Worm (Caenorhabditis elegans) whole organism, late embryonic: ENCODE results near the gene cest-19.

Experiments
- C08G9.2 ChIP-seq: sonication (generic microtip); optimal IDR thresholded peaks from 2 replicates; lab custom pipeline; 2016; ENCODE audit warnings: mild to moderate bottlenecking, missing genetic modification characterization, moderate library complexity, missing compliant biosample characterization
- F13H6.1 ChIP-seq: sonication (generic microtip); optimal IDR thresholded peaks from 2 replicates; lab custom pipeline; 2016; ENCODE audit warnings: missing genetic modification characterization, missing compliant biosample characterization
- ama-1 ChIP-seq: fragments of 150-350 bp; optimal IDR thresholded peaks from 2 replicates; lab custom pipeline; 2014
- ceh-14 ChIP-seq: sonication (generic microtip); optimal IDR thresholded peaks from 2 replicates; lab custom pipeline; 2016; ENCODE audit warnings: missing genotype, missing genetic modification characterization, missing compliant biosample characterization
- ceh-18 ChIP-seq: sonication (generic microtip); optimal IDR thresholded peaks from 2 replicates; lab custom pipeline; 2016; ENCODE audit warnings: missing genetic modification characterization, missing compliant biosample characterization
- ceh-2 ChIP-seq: sonication (generic microtip); optimal IDR thresholded peaks from 2 replicates; lab custom pipeline; 2016; ENCODE audit warnings: missing genotype, missing genetic modification characterization, missing compliant biosample characterization
- ceh-24 ChIP-seq: sonication (generic microtip); optimal IDR thresholded peaks from 2 replicates; lab custom pipeline; 2016; ENCODE audit warnings: mild to moderate bottlenecking, missing genetic modification characterization, missing compliant biosample characterization
- ceh-30 ChIP-seq: fragments of 150-350 bp; optimal IDR thresholded peaks from 2 replicates; lab custom pipeline; 2014; ENCODE audit warnings: missing biosample characterization, missing genetic modification characterization
- ceh-31 ChIP-seq: sonication (generic microtip); optimal IDR thresholded peaks from 2 replicates; lab custom pipeline; 2016; ENCODE audit warnings: missing genetic modification characterization, missing compliant biosample characterization
- ceh-34 ChIP-seq: sonication (generic microtip); optimal IDR thresholded peaks from 2 replicates; lab custom pipeline; 2016; ENCODE audit warnings: mild to moderate bottlenecking, missing genetic modification characterization, missing compliant biosample characterization
- ceh-45 ChIP-seq: fragments of 200-800 bp; sonication (Bioruptor generic); IDR thresholded peaks from 2 replicates; pipeline ENCODE4 v1.3.6; 2022; ENCODE audit warnings: missing genetic modification reagents, missing genetic modification characterization, missing compliant biosample characterization
- ceh-48 ChIP-seq: sonication (generic microtip); optimal IDR thresholded peaks from 2 replicates; lab custom pipeline; 2016; ENCODE audit warnings: missing genetic modification characterization, inconsistent platforms, missing compliant biosample characterization
- dmd-4 ChIP-seq: sonication (generic microtip); optimal IDR thresholded peaks from 2 replicates; lab custom pipeline; 2016; ENCODE audit warnings: borderline replicate concordance, missing genetic modification characterization, missing compliant biosample characterization
- dve-1 ChIP-seq: sonication (generic microtip); optimal IDR thresholded peaks from 2 replicates; lab custom pipeline; 2017; ENCODE audit warnings: antibody characterized with exemption, mild to moderate bottlenecking, missing genetic modification characterization, missing compliant biosample characterization
- elt-2 ChIP-seq: sonication (generic microtip); optimal IDR thresholded peaks from 2 replicates; lab custom pipeline; 2016; ENCODE audit warnings: missing genetic modification reagents, missing genetic modification characterization, missing compliant biosample characterization
- ets-4 ChIP-seq: sonication (generic microtip); optimal IDR thresholded peaks from 2 replicates; lab custom pipeline; 2016; ENCODE audit warnings: missing genetic modification characterization, missing compliant biosample characterization
- eyg-1 ChIP-seq: sonication (generic microtip); optimal IDR thresholded peaks from 2 replicates; lab custom pipeline; 2016; ENCODE audit warnings: missing genotype, missing genetic modification characterization, missing compliant biosample characterization
- fax-1 ChIP-seq: sonication (generic microtip); optimal IDR thresholded peaks from 2 replicates; lab custom pipeline; 2016; ENCODE audit warnings: missing genotype, missing genetic modification characterization, missing compliant biosample characterization
- fkh-6 ChIP-seq: sonication (generic microtip); optimal IDR thresholded peaks from 2 replicates; lab custom pipeline; 2016; ENCODE audit warnings: missing genetic modification characterization, missing compliant biosample characterization
- hlh-13 ChIP-seq: fragments of 200-800 bp; sonication (Bioruptor generic); optimal IDR thresholded peaks from 2 replicates; lab custom pipeline; 2018; ENCODE audit warnings: mild to moderate bottlenecking, missing genetic modification characterization, missing compliant biosample characterization
- hlh-30 ChIP-seq: sonication (generic microtip); optimal IDR thresholded peaks from 2 replicates; lab custom pipeline; 2017; ENCODE audit warnings: antibody characterized with exemption, missing genetic modification characterization, missing compliant biosample characterization; ENCODE audit not compliant: insufficient read depth
- hlh-8 ChIP-seq: sonication (generic microtip); optimal IDR thresholded peaks from 2 replicates; lab custom pipeline; 2016; ENCODE audit warnings: missing genotype, missing genetic modification characterization, missing compliant biosample characterization
- nfya-1 ChIP-seq: sonication (generic microtip); optimal IDR thresholded peaks from 2 replicates; lab custom pipeline; 2017; ENCODE audit warnings: missing genetic modification characterization, mild to moderate bottlenecking, missing compliant biosample characterization, antibody characterized with exemption, moderate library complexity
- odd-2 ChIP-seq: sonication (generic microtip); optimal IDR thresholded peaks from 2 replicates; lab custom pipeline; 2017; ENCODE audit warnings: antibody characterized with exemption, mild to moderate bottlenecking, missing genetic modification characterization, missing compliant biosample characterization
- pag-3 ChIP-seq: sonication (generic microtip); optimal IDR thresholded peaks from 2 replicates; lab custom pipeline; 2016; ENCODE audit warnings: missing compliant biosample characterization, missing genetic modification characterization, borderline replicate concordance
- pax-1 ChIP-seq: fragments of 150-350 bp; optimal IDR thresholded peaks from 2 replicates; lab custom pipeline; 2014; ENCODE audit warnings: missing biosample characterization, missing genetic modification characterization
- pha-2 ChIP-seq: sonication (generic microtip); optimal IDR thresholded peaks from 2 replicates; lab custom pipeline; 2017; ENCODE audit warnings: mild to moderate bottlenecking, missing genetic modification characterization, missing compliant biosample characterization
- pqm-1 ChIP-seq: sonication (generic microtip); optimal IDR thresholded peaks from 2 replicates; lab custom pipeline; 2016; ENCODE audit warnings: missing genetic modification characterization, missing compliant biosample characterization
- ref-2 ChIP-seq: sonication (generic microtip); optimal IDR thresholded peaks from 2 replicates; lab custom pipeline; 2016; ENCODE audit warnings: missing genetic modification characterization, missing compliant biosample characterization
- rnt-1 ChIP-seq: sonication (generic microtip); optimal IDR thresholded peaks from 2 replicates; lab custom pipeline; 2016; ENCODE audit warnings: missing genetic modification characterization, missing compliant biosample characterization
- sdc-2 ChIP-seq: sonication (generic microtip); optimal IDR thresholded peaks from 2 replicates; lab custom pipeline; 2016; ENCODE audit warnings: missing genotype, missing genetic modification characterization, missing compliant biosample characterization
- sox-4 ChIP-seq: sonication (generic microtip); optimal IDR thresholded peaks from 2 replicates; lab custom pipeline; 2017; ENCODE audit warnings: mild to moderate bottlenecking, missing genetic modification characterization, inconsistent platforms, missing compliant biosample characterization
- syd-9 ChIP-seq: sonication (generic microtip); optimal IDR thresholded peaks from 2 replicates; lab custom pipeline; 2016; ENCODE audit warnings: mild to moderate bottlenecking, missing genetic modification characterization, moderate library complexity, missing compliant biosample characterization
- tbx-2 ChIP-seq: sonication (generic microtip); optimal IDR thresholded peaks from 2 replicates; lab custom pipeline; 2016; ENCODE audit warnings: missing genetic modification characterization, missing compliant biosample characterization
- tbx-7 ChIP-seq: sonication (generic microtip); optimal IDR thresholded peaks from 2 replicates; lab custom pipeline; 2016; ENCODE audit warnings: missing genotype, missing genetic modification characterization, missing compliant biosample characterization
- unc-3 ChIP-seq, 2 experiments: fragments of 200-800 bp in 1 of 2; sonication (Bioruptor generic) in 1 of 2; sonication (generic microtip) in 1 of 2; conservative IDR thresholded peaks in 1 of 2; optimal IDR thresholded peaks in 1 of 2; 2 replicates each; pipeline versions ENCODE4 v1.3.6 to Lab custom; 2016 to 2022; ENCODE audit warnings: missing compliant biosample characterization in 2 of 2, missing genetic modification characterization in 2 of 2, missing genetic modification reagents in 1 of 2
- unc-42 ChIP-seq: sonication (generic microtip); optimal IDR thresholded peaks from 2 replicates; lab custom pipeline; 2016; ENCODE audit warnings: missing genotype, missing genetic modification characterization, missing compliant biosample characterization
- unc-86 ChIP-seq: sonication (generic microtip); optimal IDR thresholded peaks from 2 replicates; lab custom pipeline; 2016; ENCODE audit warnings: missing genetic modification characterization, missing compliant biosample characterization
- zip-5 ChIP-seq: sonication (generic microtip); optimal IDR thresholded peaks from 2 replicates; lab custom pipeline; 2016; ENCODE audit warnings: missing genetic modification characterization, missing compliant biosample characterization
- ztf-16 ChIP-seq: sonication (generic microtip); optimal IDR thresholded peaks from 2 replicates; lab custom pipeline; 2017; ENCODE audit warnings: missing genetic modification characterization, missing compliant biosample characterization

cest-19 gene

ce11 chrX:7068400-7068799 is 32.6 kb upstream of the cest-19 start, which contains the start of gene pdi-6:
TSS of gene pdi-6 (minus strand) at chrX:7068563.
- TF ChIP-seq dve-1 = peak; percentile 48
- TF ChIP-seq hlh-8 (tag; lab: Kevin White, UChicago) = peak; percentile 70
- TF ChIP-seq ceh-14 = peak; percentile 25
- TF ChIP-seq tbx-2 (tag; lab: Kevin White, UChicago) = peak; percentile 89
- TF ChIP-seq zip-5 = peak; percentile 17
- peak; percentile 32 for TF ChIP-seq pax-1
- TF ChIP-seq ceh-18 = peak; percentile 42
- peak; percentile 20 for TF ChIP-seq sox-4 (tag; lab: Kevin White, UChicago)
- peak; percentile 63 for TF ChIP-seq hlh-30 (tag; lab: Kevin White, UChicago)
- TF ChIP-seq pag-3 (tag; lab: Kevin White, UChicago) = no peak
- TF ChIP-seq syd-9 = no peak
- no peak for TF ChIP-seq ama-1 (lab: Kevin White, UChicago)
- TF ChIP-seq dmd-4 = no peak
- TF ChIP-seq nfya-1 (tag; lab: Kevin White, UChicago) = peak; percentile 100
- no peak for TF ChIP-seq unc-3 (GFP tag; conservative IDR thresholded peaks at IDR 0.05; lab: Robert Waterston, UW)
- TF ChIP-seq unc-3 (tag; optimal IDR thresholded peaks at IDR 0.05; lab: Kevin White, UChicago) = no peak
- TF ChIP-seq ceh-48 (tag; lab: Kevin White, UChicago) = no peak
- no peak for TF ChIP-seq ceh-24
- no peak for TF ChIP-seq ceh-45 (GFP tag; lab: Robert Waterston, UW)
- TF ChIP-seq eyg-1 (tag; lab: Kevin White, UChicago) = peak; percentile 20
- peak; percentile 80 for TF ChIP-seq C08G9.2 (tag; lab: Kevin White, UChicago)
- TF ChIP-seq fkh-6 = peak; percentile 47
- peak; percentile 68 for TF ChIP-seq unc-42 (tag; lab: Kevin White, UChicago)
- TF ChIP-seq ztf-16 (tag; lab: Kevin White, UChicago) = peak; percentile 20
- peak; percentile 76 for TF ChIP-seq ets-4 (tag; lab: Kevin White, UChicago)
- no peak for TF ChIP-seq odd-2 (tag; lab: Kevin White, UChicago)
- peak; percentile 20 for TF ChIP-seq fax-1 (tag; lab: Kevin White, UChicago)
- TF ChIP-seq tbx-7 (tag; lab: Kevin White, UChicago) = peak; percentile 59
- peak; percentile 27 for TF ChIP-seq pqm-1 (tag; lab: Kevin White, UChicago)
- TF ChIP-seq F13H6.1 (tag; lab: Kevin White, UChicago) = peak; percentile 47
- peak; percentile 94 for TF ChIP-seq ceh-31 (tag; lab: Kevin White, UChicago)
- TF ChIP-seq hlh-13 (GFP tag; lab: Kevin White, UChicago) = no peak
- TF ChIP-seq rnt-1 = peak; percentile 73
- peak; percentile 49 for TF ChIP-seq ref-2
- peak; percentile 48 for TF ChIP-seq sdc-2 (tag; lab: Kevin White, UChicago)
- peak; percentile 60 for TF ChIP-seq elt-2 (tag; lab: Kevin White, UChicago)
- peak; percentile 81 for TF ChIP-seq ceh-2 (tag; lab: Kevin White, UChicago)
- TF ChIP-seq ceh-34 = peak; percentile 67

- TF ChIP-seq pha-2 (tag; lab: Kevin White, UChicago) = peak; percentile 39
- no peak for TF ChIP-seq unc-86 (tag; lab: Kevin White, UChicago)
Measured at ce11 chrX:7067250-7067958, 31.6 kb upstream of the cest-19 start.

ce11 chrX:7066003-7066402 is 30.2 kb upstream of the cest-19 start:
- TF ChIP-seq ceh-30 (tag; lab: Kevin White, UChicago) = no peak
- TF ChIP-seq, all 69 proteins: peak for 0
